Worm (Caenorhabditis elegans) whole organism, L3 larva: ENCODE data around the gene Y116A8C.467.

ENCODE experiments used
- R02D3.7 ChIP-seq: fragments of 150-350 bp; optimal IDR thresholded peaks from 2 replicates; lab custom pipeline; 2014; ENCODE audit warnings: missing biosample characterization, missing genetic modification characterization
- aly-2 ChIP-seq: fragments of 150-350 bp; optimal IDR thresholded peaks from 2 replicates; lab custom pipeline; 2014; ENCODE audit warnings: missing biosample characterization, missing genetic modification characterization
- ama-1 ChIP-seq: fragments of 150-350 bp; optimal IDR thresholded peaks from 2 replicates; lab custom pipeline; 2018
- ceh-16 ChIP-seq: sonication (generic microtip); optimal IDR thresholded peaks from 2 replicates; lab custom pipeline; 2017; ENCODE audit warnings: missing biosample characterization, missing genetic modification characterization
- ceh-28 ChIP-seq: fragments of 150-350 bp; optimal IDR thresholded peaks from 2 replicates; lab custom pipeline; 2014; ENCODE audit warnings: missing biosample characterization, missing genetic modification reagents, missing genetic modification characterization
- ceh-82 ChIP-seq: fragments of 150-350 bp; optimal IDR thresholded peaks from 2 replicates; lab custom pipeline; 2014; ENCODE audit warnings: missing biosample characterization, missing genetic modification characterization
- ceh-9 ChIP-seq: sonication (generic microtip); optimal IDR thresholded peaks from 2 replicates; lab custom pipeline; 2018; ENCODE audit warnings: missing biosample characterization, missing genetic modification characterization
- daf-12 ChIP-seq: fragments of 150-350 bp; optimal IDR thresholded peaks from 2 replicates; lab custom pipeline; 2014; ENCODE audit warnings: missing biosample characterization, missing genetic modification reagents, missing genetic modification characterization
- elt-1 ChIP-seq: fragments of 150-350 bp; optimal IDR thresholded peaks from 2 replicates; lab custom pipeline; 2014; ENCODE audit warnings: missing biosample characterization, missing genetic modification characterization
- elt-2 ChIP-seq: sonication (generic microtip); optimal IDR thresholded peaks from 2 replicates; lab custom pipeline; 2016; ENCODE audit warnings: missing genetic modification reagents, mild to moderate bottlenecking, missing genetic modification characterization, missing compliant biosample characterization
- elt-3 ChIP-seq, 3 experiments: fragments of 150-350 bp in 1 of 3; sonication (generic microtip) in 2 of 3; optimal IDR thresholded peaks; 2 replicates in 2 of 3; 4 replicates in 1 of 3; lab custom pipeline; 2014 to 2017; ENCODE audit warnings: missing biosample characterization in 3 of 3, missing genetic modification characterization in 3 of 3
- fkh-10 ChIP-seq: sonication (generic microtip); optimal IDR thresholded peaks from 2 replicates; lab custom pipeline; 2017; ENCODE audit warnings: missing biosample characterization, missing genetic modification reagents, missing genetic modification characterization
- fkh-2 ChIP-seq: fragments of 150-350 bp; optimal IDR thresholded peaks from 2 replicates; lab custom pipeline; 2014; ENCODE audit warnings: missing biosample characterization, missing genetic modification reagents, missing genetic modification characterization
- fos-1 ChIP-seq: fragments of 150-350 bp; optimal IDR thresholded peaks from 2 replicates; lab custom pipeline; 2014; ENCODE audit warnings: missing biosample characterization, missing genetic modification characterization
- hmg-11 ChIP-seq: sonication (generic microtip); optimal IDR thresholded peaks from 2 replicates; lab custom pipeline; 2016; ENCODE audit warnings: missing genetic modification characterization, missing compliant biosample characterization
- lin-15B ChIP-seq: fragments of 150-350 bp; optimal IDR thresholded peaks from 2 replicates; lab custom pipeline; 2014; ENCODE audit warnings: missing biosample characterization, missing genetic modification characterization
- lsy-12 ChIP-seq: sonication (generic microtip); optimal IDR thresholded peaks from 2 replicates; lab custom pipeline; 2016; ENCODE audit warnings: mild to moderate bottlenecking, missing genetic modification characterization, missing compliant biosample characterization
- mdl-1 ChIP-seq: fragments of 150-350 bp; optimal IDR thresholded peaks from 2 replicates; lab custom pipeline; 2014; ENCODE audit warnings: missing biosample characterization, missing genetic modification characterization
- mml-1 ChIP-seq: fragments of 150-350 bp; sonication (generic microtip); optimal IDR thresholded peaks from 3 replicates; lab custom pipeline; 2014; ENCODE audit warnings: missing biosample characterization, missing genetic modification characterization
- nfya-1 ChIP-seq: sonication (generic microtip); optimal IDR thresholded peaks from 2 replicates; lab custom pipeline; 2017; ENCODE audit warnings: missing genetic modification characterization, mild to moderate bottlenecking, missing compliant biosample characterization, antibody characterized with exemption, moderate library complexity; ENCODE audit not compliant: insufficient read depth
- nhr-11 ChIP-seq: fragments of 150-350 bp; optimal IDR thresholded peaks from 2 replicates; lab custom pipeline; 2014; ENCODE audit warnings: missing biosample characterization, missing genetic modification characterization
- nhr-12 ChIP-seq: fragments of 150-350 bp; optimal IDR thresholded peaks from 2 replicates; lab custom pipeline; 2014; ENCODE audit warnings: missing biosample characterization, missing genetic modification characterization
- nhr-237 ChIP-seq: fragments of 150-350 bp; optimal IDR thresholded peaks from 2 replicates; lab custom pipeline; 2014; ENCODE audit warnings: missing biosample characterization, missing genetic modification characterization
- nhr-25 ChIP-seq: sonication (generic microtip); optimal IDR thresholded peaks from 2 replicates; lab custom pipeline; 2017; ENCODE audit warnings: missing biosample characterization, missing genetic modification characterization
- nhr-28 ChIP-seq: fragments of 150-350 bp; optimal IDR thresholded peaks from 2 replicates; lab custom pipeline; 2014; ENCODE audit warnings: missing biosample characterization, missing genetic modification characterization
- nhr-43 ChIP-seq: sonication (generic microtip); optimal IDR thresholded peaks from 2 replicates; lab custom pipeline; 2016; ENCODE audit warnings: mild to moderate bottlenecking, missing genetic modification characterization, missing compliant biosample characterization; ENCODE audit not compliant: poor library complexity, severe bottlenecking
- nhr-77 ChIP-seq: fragments of 150-350 bp; optimal IDR thresholded peaks from 2 replicates; lab custom pipeline; 2014; ENCODE audit warnings: missing biosample characterization, missing genetic modification characterization
- pha-4 ChIP-seq: fragments of 150-350 bp; optimal IDR thresholded peaks from 2 replicates; lab custom pipeline; 2014; ENCODE audit warnings: missing biosample characterization, missing genetic modification reagents, missing genetic modification characterization
- pqm-1 ChIP-seq: fragments of 150-350 bp; optimal IDR thresholded peaks from 2 replicates; lab custom pipeline; 2017; ENCODE audit warnings: missing biosample characterization, missing genetic modification characterization, inconsistent platforms
- sea-2 ChIP-seq: fragments of 150-350 bp; sonication (generic microtip); optimal IDR thresholded peaks from 4 replicates; lab custom pipeline; 2014; ENCODE audit warnings: missing biosample characterization, missing genetic modification reagents, missing genetic modification characterization
- snpc-4 ChIP-seq: fragments of 150-350 bp; optimal IDR thresholded peaks from 2 replicates; lab custom pipeline; 2014; ENCODE audit warnings: missing biosample characterization, missing genetic modification characterization
- tbx-2 ChIP-seq: sonication (generic microtip); optimal IDR thresholded peaks from 2 replicates; lab custom pipeline; 2016; ENCODE audit warnings: mild to moderate bottlenecking, missing genetic modification characterization, missing compliant biosample characterization
- unc-62 ChIP-seq: fragments of 150-350 bp; sonication (generic microtip); optimal IDR thresholded peaks from 4 replicates; lab custom pipeline; 2014; ENCODE audit warnings: missing biosample characterization, missing genetic modification reagents, missing genetic modification characterization
- ztf-4 ChIP-seq: fragments of 150-350 bp; optimal IDR thresholded peaks from 2 replicates; lab custom pipeline; 2014; ENCODE audit warnings: missing biosample characterization, missing genetic modification characterization

Y116A8C.467 gene

ce11 chrIV:17104157-17104872 is 40.7 kb upstream of the Y116A8C.467 start:
- TF ChIP-seq nfya-1 (tag; lab: Kevin White, UChicago) (peak; percentile 98), sea-2 (GFP tag; lab: Kevin White, UChicago) (no peak), ceh-16 (tag; lab: Kevin White, UChicago) (no peak), nhr-28 (tag; lab: Kevin White, UChicago) (no peak)

DNA sequence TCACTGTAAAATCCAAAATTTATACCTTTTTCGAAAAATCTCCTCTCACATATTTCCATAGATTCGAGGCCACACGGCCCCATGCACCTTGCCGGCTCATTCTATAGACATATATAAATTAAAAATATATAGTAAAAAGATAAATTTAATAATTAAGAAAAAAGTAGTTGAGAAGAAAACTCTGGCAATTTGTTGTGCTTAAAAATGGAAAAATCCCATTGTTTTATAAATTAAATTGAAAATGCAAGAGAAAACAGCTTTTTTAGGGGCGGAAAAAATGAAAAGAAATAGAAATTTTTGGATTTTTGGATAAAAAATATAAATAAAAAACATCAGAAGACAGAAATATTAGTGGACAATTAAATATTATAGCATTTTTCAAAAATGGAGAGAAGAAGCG is 40.0 kb upstream of the Y116A8C.467 start, which contains the start of gene Y116A8C.30:
Gene Y116A8C.30 (minus strand): TSS at position 101 of the 400 bp plus-strand sequence.
- TF ChIP-seq lin-15B (tag; lab: Kevin White, UChicago) = no peak
- no peak for TF ChIP-seq elt-3 (tag; optimal IDR thresholded peaks at IDR 0.05; lab: Kevin White, UChicago)
- no peak for TF ChIP-seq fkh-10
- no peak for TF ChIP-seq nhr-12 (tag; lab: Kevin White, UChicago)
- no peak for TF ChIP-seq ztf-4 (tag; lab: Kevin White, UChicago)
- TF ChIP-seq fkh-2 (tag; lab: Kevin White, UChicago) = no peak
- TF ChIP-seq nhr-77 (tag; lab: Kevin White, UChicago) = no peak
- TF ChIP-seq elt-1 (tag; lab: Kevin White, UChicago) = no peak
- TF ChIP-seq nhr-43 (tag; lab: Kevin White, UChicago) = no peak
- no peak for TF ChIP-seq unc-62 (GFP tag; lab: Kevin White, UChicago)
- TF ChIP-seq ceh-9 (tag; lab: Kevin White, UChicago) = no peak
- TF ChIP-seq daf-12 (tag; lab: Kevin White, UChicago) = no peak
- TF ChIP-seq R02D3.7 (tag; lab: Kevin White, UChicago) = no peak
- TF ChIP-seq nhr-11 (tag; lab: Kevin White, UChicago) = no peak
- no peak for TF ChIP-seq aly-2 (tag; lab: Kevin White, UChicago)
- TF ChIP-seq elt-2 = no peak
- no peak for TF ChIP-seq fos-1 (tag; lab: Kevin White, UChicago)
- TF ChIP-seq pha-4 (tag; lab: Kevin White, UChicago) = no peak

ce11 chrIV:17103116-17103515 is 39.5 kb upstream of the Y116A8C.467 start:
- TF ChIP-seq lin-15B (tag; lab: Kevin White, UChicago) (no peak), snpc-4 (no peak), pha-4 (tag; lab: Kevin White, UChicago) (no peak), nhr-77 (tag; lab: Kevin White, UChicago) (no peak)

DNA sequence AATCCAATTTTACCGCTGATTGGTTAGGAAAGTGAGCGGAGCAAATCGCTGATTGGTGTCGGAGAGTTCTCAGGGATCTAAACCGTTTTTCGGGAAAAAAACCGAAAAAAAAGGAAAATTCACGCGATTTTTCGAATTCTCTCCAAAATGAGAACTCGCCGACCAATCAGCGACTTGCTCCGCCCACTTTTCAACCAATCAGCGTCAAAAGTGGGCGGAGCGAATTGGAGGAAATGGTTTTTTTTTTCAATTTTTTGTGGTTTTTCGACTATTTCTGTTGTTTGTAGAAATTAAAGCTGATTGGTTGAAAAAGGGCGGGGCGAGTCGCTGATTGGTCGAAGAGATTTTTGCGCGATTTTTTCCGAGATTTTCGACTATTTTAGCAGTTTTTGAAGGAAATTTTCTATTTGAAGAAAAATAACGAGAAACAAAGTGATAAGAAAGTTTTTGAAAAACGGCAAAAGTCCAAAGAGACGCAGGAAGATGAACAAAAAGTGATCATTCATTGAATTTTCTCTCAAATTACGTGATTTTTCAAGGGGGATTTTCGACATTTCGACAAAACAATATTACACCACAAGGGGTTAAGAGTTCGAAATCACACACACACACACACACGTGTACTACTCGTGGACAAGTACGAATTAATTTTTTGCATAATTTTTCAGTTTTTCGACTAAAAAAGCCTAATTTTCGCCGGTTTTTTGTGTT is 37.2 kb upstream of the Y116A8C.467 start:
- TF ChIP-seq nfya-1 (tag; lab: Kevin White, UChicago) (peak; percentile 92), lsy-12 (tag; lab: Kevin White, UChicago) (no peak), nhr-25 (tag; lab: Kevin White, UChicago) (no peak), fkh-2 (tag; lab: Kevin White, UChicago) (no peak), ceh-28 (tag; lab: Kevin White, UChicago) (no peak)

DNA sequence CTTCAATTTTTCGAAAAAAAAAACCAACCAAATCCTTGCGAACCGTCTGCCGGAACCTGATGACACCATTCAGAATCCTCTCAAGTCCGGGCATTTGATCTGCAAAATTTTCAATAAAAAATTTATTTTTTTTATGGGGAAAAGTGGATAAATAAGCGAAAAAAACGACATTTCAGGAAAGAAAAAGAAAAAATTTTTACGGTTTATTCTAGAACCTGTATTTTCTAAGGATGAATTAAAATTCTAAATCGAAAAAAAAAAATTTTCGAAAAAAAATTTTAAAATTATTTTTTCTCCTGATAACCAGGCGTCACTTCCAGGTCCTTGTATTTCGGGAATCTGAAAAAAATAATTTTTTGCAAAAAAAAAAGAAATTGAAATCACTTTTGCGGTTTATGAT is 36.5 kb upstream of the Y116A8C.467 start, which contains the start of gene bca-2:
Gene bca-2 (minus strand): TSS at position 101 of the 400 bp plus-strand sequence.
- TF ChIP-seq ama-1 (lab: Kevin White, UChicago) (no peak), tbx-2 (tag; lab: Kevin White, UChicago) (no peak), nhr-25 (tag; lab: Kevin White, UChicago) (no peak), ceh-82 (tag; lab: Kevin White, UChicago) (no peak), elt-1 (tag; lab: Kevin White, UChicago) (no peak), nhr-237 (no peak), ceh-16 (tag; lab: Kevin White, UChicago) (no peak), mml-1 (tag; lab: Kevin White, UChicago) (no peak), pqm-1 (tag; lab: Kevin White, UChicago) (no peak), hmg-11 (tag; lab: Kevin White, UChicago) (no peak), mdl-1 (tag; lab: Kevin White, UChicago) (no peak)
- TF ChIP-seq, all 47 proteins: peak for 0
